Worm (Caenorhabditis elegans): Measurements from ENCODE around the gene itm-2.

Gene itm-2

DNA sequence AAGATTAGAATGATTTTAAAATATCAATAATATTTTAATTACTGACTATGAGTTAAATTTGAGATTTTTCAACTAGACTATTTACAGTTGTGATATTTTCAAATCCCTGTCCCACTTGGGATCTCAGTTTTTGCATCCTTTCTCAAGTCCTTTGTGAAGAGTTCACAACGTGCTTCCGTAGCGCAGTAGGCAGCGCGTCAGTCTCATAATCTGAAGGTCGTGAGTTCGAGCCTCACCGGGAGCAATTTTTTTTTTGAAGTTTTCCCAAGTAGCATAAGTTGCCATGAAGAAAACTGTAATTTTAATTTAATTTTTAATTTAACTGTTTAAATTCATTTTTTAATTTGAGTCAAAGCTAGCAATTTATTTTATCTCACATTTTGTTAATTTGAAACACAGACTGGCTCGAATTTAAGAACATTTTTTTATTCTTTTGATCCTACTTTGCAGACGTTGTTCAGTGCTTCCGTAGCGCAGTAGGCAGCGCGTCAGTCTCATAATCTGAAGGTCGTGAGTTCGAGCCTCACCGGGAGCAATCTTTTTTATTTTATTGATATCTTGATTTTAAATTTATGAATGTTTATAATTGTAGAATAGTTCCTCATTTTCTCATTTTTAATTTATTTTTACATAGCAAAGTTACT lies 40.4 kb downstream of the itm-2 start:
- TF ChIP-seq hmg-1.2 (GFP tag; IDR thresholded peaks at IDR 0.05) (peak; percentile 41; the same call in 1 of the 2 replicates), tbp1 (GFP tag; optimal IDR thresholded peaks at IDR 0.05) (peak; percentile 85), bed-1 (GFP tag; IDR thresholded peaks at IDR 0.05) (no peak), T26A5.8 (tag; optimal IDR thresholded peaks at IDR 0.05) (no peak), let-526 (GFP tag; IDR thresholded peaks at IDR 0.05) (no peak), zfh-2 (GFP tag; conservative IDR thresholded peaks at IDR 0.05) (no peak), cebp-1 (GFP tag; IDR thresholded peaks at IDR 0.05) (no peak), cebp-1 (tag; optimal IDR thresholded peaks at IDR 0.05) (peak; percentile 33), sea-2 (GFP tag; IDR thresholded peaks at IDR 0.05) (no peak), sptf-2 (GFP tag; optimal IDR thresholded peaks at IDR 0.05) (no peak), pbrm-1 (GFP tag; IDR thresholded peaks at IDR 0.05) (peak; percentile 53), F57C9.4 (tag; optimal IDR thresholded peaks at IDR 0.05) (no peak), lsl-1 (GFP tag; optimal IDR thresholded peaks at IDR 0.05) (no peak), let-607 (tag; optimal IDR thresholded peaks at IDR 0.05) (peak in 1 of 2 experiments; percentile 17), rpc-1 (optimal IDR thresholded peaks at IDR 0.05) (peak; percentile 77), rpc-1 (tag; optimal IDR thresholded peaks at IDR 0.05) (peak; percentile 87), hrde-1 (tag; optimal IDR thresholded peaks at IDR 0.05; ENCODE audit: borderline replicate concordance) (no peak), dpff-1 (tag; optimal IDR thresholded peaks at IDR 0.05) (no peak), ceh-27 (GFP tag; optimal IDR thresholded peaks at IDR 0.05) (no peak), ZK185.1 (tag; optimal IDR thresholded peaks at IDR 0.05; ENCODE audit: poor library complexity, severe bottlenecking) (peak; percentile 36), F23B12.7 (tag; optimal IDR thresholded peaks at IDR 0.05; ENCODE audit: insufficient read depth) (no peak), ceh-79 (tag; optimal IDR thresholded peaks at IDR 0.05) (no peak), dox-1 (GFP tag; IDR thresholded peaks at IDR 0.05) (peak; percentile 62), K12H6.12 (tag; optimal IDR thresholded peaks at IDR 0.05) (no peak), die-1 (tag; optimal IDR thresholded peaks at IDR 0.05) (peak; percentile 73), akir-1 (GFP tag; optimal IDR thresholded peaks at IDR 0.05) (no peak), ccch-3 (GFP tag; optimal IDR thresholded peaks at IDR 0.05) (no peak), ets-4 (GFP tag; optimal IDR thresholded peaks at IDR 0.05) (no peak), pha-4 (tag; optimal IDR thresholded peaks at IDR 0.05) (no peak), C06A6.2 (GFP tag; conservative IDR thresholded peaks at IDR 0.05) (no peak), madf-6 (GFP tag; IDR thresholded peaks at IDR 0.05) (no peak), nhr-80 (tag; optimal IDR thresholded peaks at IDR 0.05) (no peak), snpc-3.4 (tag; optimal IDR thresholded peaks at IDR 0.05) (peak; percentile 63), bed-2 (GFP tag; IDR thresholded peaks at IDR 0.05) (no peak), attf-5 (GFP tag; optimal IDR thresholded peaks at IDR 0.05) (no peak), him-1 (tag; optimal IDR thresholded peaks at IDR 0.05) (peak; percentile 68), lin-26 (GFP tag; IDR thresholded peaks at IDR 0.05) (peak; percentile 83), lsy-27 (tag; optimal IDR thresholded peaks at IDR 0.05; ENCODE audit: borderline replicate concordance, insufficient read depth) (peak; percentile 45), egl-18 (GFP tag; IDR thresholded peaks at IDR 0.05) (no peak), Y53F4B.3 (GFP tag; IDR thresholded peaks at IDR 0.05) (no peak), nhr-90 (tag; optimal IDR thresholded peaks at IDR 0.05) (peak; percentile 60), ztf-18 (tag; optimal IDR thresholded peaks at IDR 0.05) (peak; percentile 54), lin-54 (GFP tag; optimal IDR thresholded peaks at IDR 0.05) (peak; percentile 9), B0035.1 (tag; optimal IDR thresholded peaks at IDR 0.05) (no peak), rec-8 (tag; optimal IDR thresholded peaks at IDR 0.05) (peak in 1 of 2 experiments; percentile 13), Y95B8A.8 (GFP tag; IDR thresholded peaks at IDR 0.05) (no peak), ceh-100 (GFP tag; IDR thresholded peaks at IDR 0.05) (no peak)

Data from whole organism, young adult.